Worm (Caenorhabditis elegans) whole organism, L1 larva: ENCODE data around the gene T27A8.3.

Experiments
- C04F5.9 ChIP-seq: sonication (generic microtip); optimal IDR thresholded peaks from 2 replicates; lab custom pipeline; 2016; ENCODE audit warnings: missing genetic modification characterization, missing compliant biosample characterization
- C16A3.4 ChIP-seq: fragments of 150-350 bp; optimal IDR thresholded peaks from 2 replicates; lab custom pipeline; 2014; ENCODE audit warnings: missing biosample characterization, missing genetic modification characterization
- C34B4.2 ChIP-seq: sonication (generic microtip); optimal IDR thresholded peaks from 2 replicates; lab custom pipeline; 2017; ENCODE audit warnings: mild to moderate bottlenecking, missing genetic modification characterization, missing compliant biosample characterization
- Y116A8C.19 ChIP-seq: sonication (generic microtip); optimal IDR thresholded peaks from 2 replicates; lab custom pipeline; 2016; ENCODE audit warnings: missing compliant biosample characterization, missing genetic modification characterization, borderline replicate concordance
- aha-1 ChIP-seq: fragments of 150-350 bp; optimal IDR thresholded peaks from 2 replicates; lab custom pipeline; 2014; ENCODE audit warnings: missing biosample characterization, missing genetic modification characterization
- ama-1 ChIP-seq: fragments of 150-350 bp; optimal IDR thresholded peaks from 2 replicates; lab custom pipeline; 2014
- ceh-8 ChIP-seq: fragments of 200-800 bp; sonication (Bioruptor generic); optimal IDR thresholded peaks from 2 replicates; lab custom pipeline; 2018; ENCODE audit warnings: mild to moderate bottlenecking, missing genetic modification characterization, moderate library complexity, missing compliant biosample characterization
- ces-1 ChIP-seq: fragments of 150-350 bp; optimal IDR thresholded peaks from 2 replicates; lab custom pipeline; 2014; ENCODE audit warnings: missing biosample characterization, missing genetic modification reagents, missing genetic modification characterization
- efl-1 ChIP-seq, 4 experiments: fragments of 150-350 bp; optimal IDR thresholded peaks in 3 of 4; peaks in 1 of 4; 1 replicate in 1 of 4; 2 replicates in 3 of 4; lab custom pipeline; 2014; ENCODE audit warnings: missing biosample characterization in 2 of 4, missing genetic modification characterization in 2 of 4, missing genetic modification reagents in 2 of 4
- elt-3 ChIP-seq, 6 experiments: fragments of 150-350 bp in 1 of 6; sonication (generic microtip); optimal IDR thresholded peaks; 2 replicates each; lab custom pipeline; 2017 to 2018; ENCODE audit warnings: missing biosample characterization in 6 of 6, missing genetic modification characterization in 6 of 6, inconsistent platforms in 1 of 6
- fkh-10 ChIP-seq: sonication (generic microtip); optimal IDR thresholded peaks from 2 replicates; lab custom pipeline; 2017; ENCODE audit warnings: missing biosample characterization, missing genetic modification reagents, missing genetic modification characterization
- fos-1 ChIP-seq: fragments of 150-350 bp; optimal IDR thresholded peaks from 2 replicates; lab custom pipeline; 2014; ENCODE audit warnings: missing biosample characterization, missing genetic modification characterization
- hlh-17 ChIP-seq: fragments of 200-800 bp; sonication (Bioruptor generic); optimal IDR thresholded peaks from 2 replicates; lab custom pipeline; 2018; ENCODE audit warnings: missing genetic modification characterization, mild to moderate bottlenecking, missing compliant biosample characterization, moderate library complexity, borderline replicate concordance
- hlh-4 ChIP-seq: sonication (generic microtip); optimal IDR thresholded peaks from 2 replicates; lab custom pipeline; 2016; ENCODE audit warnings: mild to moderate bottlenecking, missing genetic modification characterization, missing compliant biosample characterization
- hpl-2 ChIP-seq: fragments of 150-350 bp; optimal IDR thresholded peaks from 2 replicates; lab custom pipeline; 2014; ENCODE audit warnings: missing biosample characterization, missing genetic modification reagents, missing genetic modification characterization
- lin-13 ChIP-seq: fragments of 150-350 bp; optimal IDR thresholded peaks from 2 replicates; lab custom pipeline; 2014; ENCODE audit warnings: missing biosample characterization, missing genetic modification reagents, missing genetic modification characterization
- lin-35 ChIP-seq, 2 experiments: fragments of 150-350 bp; optimal IDR thresholded peaks; 2 replicates each; lab custom pipeline; 2014; ENCODE audit warnings: missing biosample characterization in 2 of 2, missing genetic modification characterization in 2 of 2, missing genetic modification reagents in 2 of 2
- lin-39 ChIP-seq: fragments of 150-350 bp; optimal IDR thresholded peaks from 2 replicates; lab custom pipeline; 2014; ENCODE audit warnings: missing biosample characterization, missing genetic modification reagents, missing genetic modification characterization
- lir-3 ChIP-seq: sonication (generic microtip); optimal IDR thresholded peaks from 2 replicates; lab custom pipeline; 2016; ENCODE audit warnings: mild to moderate bottlenecking, missing genetic modification characterization, moderate library complexity, missing compliant biosample characterization; ENCODE audit not compliant: poor library complexity
- mab-9 ChIP-seq: fragments of 200-800 bp; sonication (Bioruptor generic); IDR thresholded peaks from 2 replicates; pipeline ENCODE4 v1.3.6; 2022; ENCODE audit warnings: missing genetic modification reagents, missing genetic modification characterization, missing compliant biosample characterization
- mef-2 ChIP-seq: fragments of 150-350 bp; optimal IDR thresholded peaks from 2 replicates; lab custom pipeline; 2014; ENCODE audit warnings: missing biosample characterization, missing genetic modification characterization
- mep-1 ChIP-seq: fragments of 150-350 bp; optimal IDR thresholded peaks from 2 replicates; lab custom pipeline; 2014; ENCODE audit warnings: missing biosample characterization, missing genetic modification characterization
- nhr-12 ChIP-seq: sonication (generic microtip); optimal IDR thresholded peaks from 2 replicates; lab custom pipeline; 2017; ENCODE audit warnings: missing biosample characterization, missing genetic modification characterization
- nhr-19 ChIP-seq: fragments of 200-800 bp; sonication (Bioruptor generic); conservative IDR thresholded peaks from 2 replicates; pipeline ENCODE4 v1.3.6; 2022; ENCODE audit warnings: missing genetic modification characterization, missing compliant biosample characterization
- nhr-20 ChIP-seq: sonication (generic microtip); optimal IDR thresholded peaks from 2 replicates; lab custom pipeline; 2016; ENCODE audit warnings: mild to moderate bottlenecking, missing genetic modification characterization, missing compliant biosample characterization
- nhr-237 ChIP-seq: fragments of 150-350 bp; optimal IDR thresholded peaks from 2 replicates; lab custom pipeline; 2014; ENCODE audit warnings: missing biosample characterization, missing genetic modification characterization
- nhr-47 ChIP-seq: sonication (generic microtip); optimal IDR thresholded peaks from 2 replicates; lab custom pipeline; 2016; ENCODE audit warnings: mild to moderate bottlenecking, missing genetic modification characterization, moderate library complexity, missing compliant biosample characterization
- nhr-71 ChIP-seq: sonication (generic microtip); optimal IDR thresholded peaks from 2 replicates; lab custom pipeline; 2016; ENCODE audit warnings: mild to moderate bottlenecking, missing genetic modification characterization, moderate library complexity, missing compliant biosample characterization
- nhr-76 ChIP-seq: sonication (generic microtip); optimal IDR thresholded peaks from 2 replicates; lab custom pipeline; 2017; ENCODE audit warnings: missing biosample characterization, missing genetic modification characterization
- nhr-77 ChIP-seq: fragments of 150-350 bp; optimal IDR thresholded peaks from 2 replicates; lab custom pipeline; 2014; ENCODE audit warnings: missing biosample characterization, missing genetic modification characterization
- nhr-85 ChIP-seq: sonication (generic microtip); peaks from one replicate; lab custom pipeline; 2016; ENCODE audit warnings: missing genetic modification characterization, inconsistent platforms, missing compliant biosample characterization
- nhr-90 ChIP-seq: sonication (generic microtip); optimal IDR thresholded peaks from 2 replicates; lab custom pipeline; 2016; ENCODE audit warnings: mild to moderate bottlenecking, missing genetic modification characterization, missing compliant biosample characterization; ENCODE audit not compliant: poor library complexity
- pag-3 ChIP-seq: sonication (generic microtip); optimal IDR thresholded peaks from 2 replicates; lab custom pipeline; 2017; ENCODE audit warnings: missing genetic modification characterization, mild to moderate bottlenecking, missing compliant biosample characterization, antibody characterized with exemption, borderline replicate concordance; ENCODE audit not compliant: insufficient read depth
- pax-3 ChIP-seq: fragments of 200-800 bp; sonication (Bioruptor generic); optimal IDR thresholded peaks from 2 replicates; lab custom pipeline; 2018; ENCODE audit warnings: mild to moderate bottlenecking, missing genetic modification characterization, moderate library complexity, missing compliant biosample characterization
- rnt-1 ChIP-seq: sonication (generic microtip); optimal IDR thresholded peaks from 2 replicates; lab custom pipeline; 2016; ENCODE audit warnings: mild to moderate bottlenecking, missing genetic modification characterization, moderate library complexity, missing compliant biosample characterization
- snpc-4 ChIP-seq: fragments of 150-350 bp; optimal IDR thresholded peaks from 2 replicates; lab custom pipeline; 2014; ENCODE audit warnings: missing biosample characterization, missing genetic modification characterization
- sox-4 ChIP-seq: sonication (generic microtip); optimal IDR thresholded peaks from 2 replicates; lab custom pipeline; 2016; ENCODE audit warnings: missing genetic modification characterization, missing compliant biosample characterization
- unc-30 ChIP-seq: sonication (generic microtip); optimal IDR thresholded peaks from 2 replicates; lab custom pipeline; 2017; ENCODE audit warnings: missing biosample characterization, missing genetic modification characterization
- unc-62 ChIP-seq: fragments of 150-350 bp; optimal IDR thresholded peaks from 2 replicates; lab custom pipeline; 2014; ENCODE audit warnings: missing biosample characterization, missing genetic modification reagents, missing genetic modification characterization
- unc-86 ChIP-seq: sonication (generic microtip); optimal IDR thresholded peaks from 2 replicates; lab custom pipeline; 2016; ENCODE audit warnings: missing genetic modification characterization, missing compliant biosample characterization
- unc-98 ChIP-seq: fragments of 200-800 bp; sonication (Bioruptor generic); IDR thresholded peaks from 2 replicates; pipeline ENCODE4 v1.3.6; 2022; ENCODE audit warnings: missing genetic modification characterization, missing compliant biosample characterization

T27A8.3 gene

ce11 chrX:16098104-16098638 is 35.7 kb downstream of the T27A8.3 start (continued):
- TF ChIP-seq hlh-17 (GFP tag; lab: Kevin White, UChicago) = no peak
- TF ChIP-seq nhr-85 (tag; lab: Kevin White, UChicago) = no peak
- no peak for TF ChIP-seq fos-1 (tag; lab: Kevin White, UChicago)
- no peak for TF ChIP-seq nhr-12
- TF ChIP-seq fkh-10 = no peak
- TF ChIP-seq efl-1 (optimal IDR thresholded peaks at IDR 0.05; lab: Kevin White, UChicago) = no peak
- TF ChIP-seq efl-1 (GFP tag; optimal IDR thresholded peaks at IDR 0.05 in 1 of 2; lab: Kevin White, UChicago) = peak in 1 of 2 experiments; percentile 75
- peak; percentile 56 for TF ChIP-seq rnt-1
- no peak for TF ChIP-seq lir-3
- no peak for TF ChIP-seq nhr-47 (tag; lab: Kevin White, UChicago)
- no peak for TF ChIP-seq nhr-77 (tag; lab: Kevin White, UChicago)
- TF ChIP-seq snpc-4 (tag; lab: Kevin White, UChicago) = no peak
- no peak for TF ChIP-seq C34B4.2 (tag; lab: Kevin White, UChicago)
- TF ChIP-seq lin-39 (tag; lab: Kevin White, UChicago) = no peak
- TF ChIP-seq nhr-237 = no peak
- TF ChIP-seq ceh-8 (GFP tag; lab: Kevin White, UChicago) = no peak
- TF ChIP-seq nhr-19 (GFP tag; lab: Robert Waterston, UW) = peak; percentile 37; the same call in 1 of the 2 replicates
- TF ChIP-seq sox-4 (tag; lab: Kevin White, UChicago) = no peak
- no peak for TF ChIP-seq C16A3.4
- TF ChIP-seq hpl-2 (GFP tag; lab: Kevin White, UChicago) = no peak
- no peak for TF ChIP-seq Y116A8C.19 (tag; lab: Kevin White, UChicago)
- TF ChIP-seq ama-1 (lab: Kevin White, UChicago) = no peak
- no peak for TF ChIP-seq mab-9 (GFP tag; lab: Robert Waterston, UW)
- no peak for TF ChIP-seq nhr-90 (tag; lab: Kevin White, UChicago)
- TF ChIP-seq, all 84 proteins: peak for 10

- peak; percentile 80 for TF ChIP-seq snpc-4 (tag; lab: Kevin White, UChicago)
- TF ChIP-seq unc-62 (GFP tag; lab: Kevin White, UChicago) = no peak
These were observed 36.8 kb downstream of the T27A8.3 start for ce11 chrX:16099251-16099650.

ce11 chrX:16103396-16103795 is 40.9 kb downstream of the T27A8.3 start, which contains the start of gene ZK1073.2:
Gene ZK1073.2, plus strand, starts transcription at chrX:16103696.
- TF ChIP-seq nhr-76 (tag; lab: Kevin White, UChicago) = no peak
- TF ChIP-seq mab-9 (GFP tag; lab: Robert Waterston, UW) = no peak
- TF ChIP-seq lin-35 (GFP tag; optimal IDR thresholded peaks at IDR 0.05; lab: Kevin White, UChicago) = no peak
- no peak for TF ChIP-seq lir-3
- no peak for TF ChIP-seq unc-86 (tag; lab: Kevin White, UChicago)
- TF ChIP-seq elt-3 (tag; optimal IDR thresholded peaks at IDR 0.05; lab: Kevin White, UChicago) = no peak
- TF ChIP-seq nhr-71 (tag; lab: Kevin White, UChicago) = no peak
- no peak for TF ChIP-seq nhr-20 (tag; lab: Kevin White, UChicago)
- no peak for TF ChIP-seq unc-30 (tag; lab: Kevin White, UChicago)
- no peak for TF ChIP-seq hpl-2 (GFP tag; lab: Kevin White, UChicago)

ce11 chrX:16105863-16106262 is 43.4 kb downstream of the T27A8.3 start:
- TF ChIP-seq aha-1 (no peak), unc-98 (GFP tag; lab: Robert Waterston, UW) (no peak), unc-86 (tag; lab: Kevin White, UChicago) (no peak), nhr-20 (tag; lab: Kevin White, UChicago) (no peak), mep-1 (tag; lab: Kevin White, UChicago) (no peak), fos-1 (tag; lab: Kevin White, UChicago) (no peak), C04F5.9 (tag; lab: Kevin White, UChicago) (no peak), pax-3 (tag; lab: Kevin White, UChicago) (no peak), lin-13 (GFP tag; lab: Kevin White, UChicago) (no peak), mef-2 (tag; lab: Kevin White, UChicago) (no peak), ama-1 (lab: Kevin White, UChicago) (no peak), hlh-4 (tag; lab: Kevin White, UChicago) (no peak), ces-1 (GFP tag; lab: Kevin White, UChicago) (no peak), pag-3 (tag; lab: Kevin White, UChicago) (no peak)
